Fruit fly (Drosophila melanogaster) whole organism: ENCODE data around the gene CG17026.

Source experiments
- CG8478 ChIP-seq: fragments of >200 bp; optimal IDR thresholded peaks from 2 replicates; lab custom pipeline; 2018; ENCODE audit warnings: inconsistent platforms
- EcR ChIP-seq, 2 experiments: fragments of >200 bp; optimal IDR thresholded peaks; 2 replicates each; lab custom pipeline; 2017; ENCODE audit warnings: missing biosample characterization in 2 of 2, missing genetic modification characterization in 2 of 2, missing genetic modification reagents in 2 of 2
- pan ChIP-seq: fragments of >200 bp; optimal IDR thresholded peaks from 2 replicates; lab custom pipeline; 2017
- psq ChIP-seq: fragments of >200 bp; optimal IDR thresholded peaks from 2 replicates; lab custom pipeline; 2017
- usp ChIP-seq: fragments of >200 bp; optimal IDR thresholded peaks from 2 replicates; lab custom pipeline; 2017; ENCODE audit warnings: missing biosample characterization, missing genetic modification characterization, mixed read lengths

- no peak for TF ChIP-seq psq (lab: Kevin White, UChicago)
- TF ChIP-seq usp (GFP tag; lab: Kevin White, UChicago), result no peak
- no peak for TF ChIP-seq EcR (GFP tag; optimal IDR thresholded peaks at IDR 0.05; lab: Kevin White, UChicago)
- no peak for TF ChIP-seq pan (lab: Kevin White, UChicago)
- no peak for TF ChIP-seq CG8478
Measured at dm6 chr3L:16010176-16010575, 35.0 kb downstream of the CG17026 start.
